Fruit fly (Drosophila melanogaster): ENCODE data around the gene hiw.

DNA sequence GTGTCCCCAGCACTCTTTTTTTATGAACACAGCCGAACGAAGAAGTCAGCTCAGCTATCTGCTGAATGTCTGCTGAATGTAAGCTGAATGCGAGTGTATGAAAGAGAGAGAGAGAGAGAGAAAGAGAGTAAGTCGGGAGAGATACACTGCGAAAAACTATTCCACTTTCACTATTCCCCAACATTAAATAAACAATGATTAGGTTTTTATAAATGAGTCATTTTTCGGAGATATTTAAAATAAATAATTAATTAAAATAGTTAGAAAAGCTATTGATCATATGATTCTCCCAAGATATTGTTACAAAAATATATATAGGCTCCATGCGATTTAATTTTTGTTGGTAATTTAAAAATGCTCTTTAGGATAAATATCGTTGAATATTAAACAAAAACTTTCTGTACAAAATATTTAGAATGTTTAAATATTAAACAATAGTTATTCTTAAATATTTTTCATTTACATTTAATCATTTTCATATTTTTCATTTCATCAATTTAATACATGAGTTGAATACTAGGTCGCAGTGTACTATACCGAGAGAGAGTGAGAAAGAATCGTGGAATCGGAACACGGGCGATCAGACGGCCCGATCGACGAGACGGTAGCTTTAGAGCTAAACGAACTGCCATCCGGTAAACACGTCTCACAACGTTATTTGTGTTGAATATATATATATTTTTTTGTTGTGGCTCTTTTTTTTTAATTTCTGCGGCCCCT, 39.2 kb downstream of the hiw start, which contains the start of gene be:
- TF ChIP-seq Ets65A (GFP tag) (no peak), CG4707 (GFP tag; optimal IDR thresholded peaks at IDR 0.05) (peak; percentile 3), GATAe (GFP tag; conservative IDR thresholded peaks at IDR 0.05) (no peak), CG17328 (GFP tag; IDR thresholded peaks at IDR 0.05) (0 out of 2 replicates have a peak, but pooled peaks have one; percentile 8), inv (GFP tag; IDR thresholded peaks at IDR 0.05; ENCODE audit: partially characterized antibody) (no peak), Optix (GFP tag; IDR thresholded peaks at IDR 0.05) (no peak), CG6689 (GFP tag; IDR thresholded peaks at IDR 0.05) (peak; percentile 74), Dfd (GFP tag; optimal IDR thresholded peaks at IDR 0.05) (no peak)
